Worm (Caenorhabditis elegans) whole organism, L4 larva: Measurements from ENCODE around the gene unc-39.

Source experiments
- F37D6.2 ChIP-seq: sonication (generic microtip); optimal IDR thresholded peaks from 2 replicates; lab custom pipeline; 2016; ENCODE audit warnings: mild to moderate bottlenecking, missing genetic modification characterization, missing compliant biosample characterization
- R02D3.7 ChIP-seq: fragments of 150-350 bp; sonication (generic microtip); optimal IDR thresholded peaks from 3 replicates; lab custom pipeline; 2014; ENCODE audit warnings: missing biosample characterization, missing genetic modification characterization
- T20F7.1 ChIP-seq: fragments of 200-800 bp; sonication (Bioruptor generic); optimal IDR thresholded peaks from 2 replicates; lab custom pipeline; 2018; ENCODE audit warnings: mild to moderate bottlenecking, missing genetic modification characterization, missing compliant biosample characterization
- T26A8.4 ChIP-seq: fragments of 200-800 bp; sonication (Bioruptor generic); IDR thresholded peaks from 2 replicates; pipeline ENCODE4 v1.3.6; 2022; ENCODE audit warnings: missing genetic modification characterization, missing compliant biosample characterization
- Y105C5A.15 ChIP-seq: fragments of 200-800 bp; sonication (Bioruptor generic); IDR thresholded peaks from 2 replicates; pipeline ENCODE4 v1.3.6; 2022; ENCODE audit warnings: missing genetic modification characterization, missing compliant biosample characterization
- Y48G9A.11 ChIP-seq: fragments of 200-800 bp; sonication (Bioruptor generic); IDR thresholded peaks from 2 replicates; pipeline ENCODE4 v1.3.6; 2022; ENCODE audit warnings: missing genetic modification reagents, missing genetic modification characterization, missing compliant biosample characterization
- Y5F2A.4 ChIP-seq: fragments of 200-800 bp; sonication (Bioruptor generic); optimal IDR thresholded peaks from 2 replicates; lab custom pipeline; 2018; ENCODE audit warnings: mild to moderate bottlenecking, missing genetic modification characterization, missing compliant biosample characterization
- Y75B8A.6 ChIP-seq: fragments of 200-800 bp; sonication (Bioruptor generic); IDR thresholded peaks from 2 replicates; pipeline ENCODE4 v1.3.6; 2022; ENCODE audit warnings: missing genetic modification reagents, missing genetic modification characterization, missing compliant biosample characterization
- ZK337.2 ChIP-seq: fragments of 200-800 bp; sonication (Bioruptor generic); IDR thresholded peaks from 2 replicates; pipeline ENCODE4 v1.3.6; 2022; ENCODE audit warnings: missing genetic modification reagents, missing genetic modification characterization, missing compliant biosample characterization
- aha-1 ChIP-seq: fragments of 150-350 bp; peaks from one replicate; lab custom pipeline; 2014; ENCODE audit warnings: missing biosample characterization, missing genetic modification characterization
- aly-2 ChIP-seq: sonication (generic microtip); optimal IDR thresholded peaks from 2 replicates; lab custom pipeline; 2018; ENCODE audit warnings: missing biosample characterization, missing genetic modification characterization
- arid-1 ChIP-seq: fragments of 200-800 bp; sonication (Bioruptor generic); conservative IDR thresholded peaks from 2 replicates; pipeline ENCODE4 v1.3.6; 2022; ENCODE audit warnings: missing genetic modification reagents, missing genetic modification characterization, missing compliant biosample characterization
- attf-4 ChIP-seq: sonication (generic microtip); optimal IDR thresholded peaks from 3 replicates; lab custom pipeline; 2017; ENCODE audit warnings: missing biosample characterization, missing genetic modification characterization
- ceh-20 ChIP-seq: fragments of 200-800 bp; sonication (Bioruptor generic); IDR thresholded peaks from 2 replicates; pipeline ENCODE4 v1.3.6; 2022; ENCODE audit warnings: missing genetic modification reagents, missing genetic modification characterization, missing compliant biosample characterization
- ceh-28 ChIP-seq: fragments of 150-350 bp; optimal IDR thresholded peaks from 2 replicates; lab custom pipeline; 2014; ENCODE audit warnings: missing biosample characterization, missing genetic modification reagents, missing genetic modification characterization
- ceh-32 ChIP-seq: sonication (generic microtip); optimal IDR thresholded peaks from 2 replicates; lab custom pipeline; 2016; ENCODE audit warnings: mild to moderate bottlenecking, missing genetic modification characterization, missing compliant biosample characterization; ENCODE audit not compliant: poor library complexity
- ceh-44 ChIP-seq: fragments of 200-800 bp; sonication (Bioruptor generic); IDR thresholded peaks from 2 replicates; pipeline ENCODE4 v1.3.6; 2022; ENCODE audit warnings: missing genetic modification reagents, missing genetic modification characterization, missing compliant biosample characterization
- cey-2 ChIP-seq: sonication (generic microtip); optimal IDR thresholded peaks from 3 replicates; lab custom pipeline; 2017; ENCODE audit warnings: missing genetic modification characterization, mild to moderate bottlenecking, missing compliant biosample characterization, antibody characterized with exemption, borderline replicate concordance; ENCODE audit not compliant: insufficient read depth
- daf-16 ChIP-seq, 3 experiments: sonication (generic microtip); optimal IDR thresholded peaks; 2 replicates each; lab custom pipeline; 2016 to 2017; ENCODE audit warnings: missing genetic modification characterization in 3 of 3, missing genetic modification reagents in 3 of 3, mild to moderate bottlenecking in 2 of 3, missing compliant biosample characterization in 2 of 3, missing biosample characterization in 1 of 3, moderate library complexity in 1 of 3
- daf-19 ChIP-seq: fragments of 200-800 bp; sonication (Bioruptor generic); conservative IDR thresholded peaks from 2 replicates; pipeline ENCODE4 v1.3.6; 2022; ENCODE audit warnings: missing genetic modification characterization, missing compliant biosample characterization
- daf-8 ChIP-seq: fragments of 200-800 bp; sonication (Bioruptor generic); IDR thresholded peaks from 2 replicates; pipeline ENCODE4 v1.3.6; 2022; ENCODE audit warnings: missing genetic modification characterization, missing compliant biosample characterization
- dmd-6 ChIP-seq: fragments of 200-800 bp; sonication (Bioruptor generic); IDR thresholded peaks from 2 replicates; pipeline ENCODE4 v1.3.6; 2022; ENCODE audit warnings: missing genetic modification reagents, missing genetic modification characterization, missing compliant biosample characterization
- duxl-1 ChIP-seq: sonication (generic microtip); optimal IDR thresholded peaks from 2 replicates; lab custom pipeline; 2016; ENCODE audit warnings: mild to moderate bottlenecking, missing genetic modification characterization, moderate library complexity, missing compliant biosample characterization; ENCODE audit not compliant: poor library complexity
- egl-27 ChIP-seq: sonication (generic microtip); optimal IDR thresholded peaks from 3 replicates; lab custom pipeline; 2017; ENCODE audit warnings: missing biosample characterization, missing genetic modification reagents, missing genetic modification characterization
- fkh-10 ChIP-seq: fragments of 150-350 bp; optimal IDR thresholded peaks from 2 replicates; lab custom pipeline; 2014; ENCODE audit warnings: missing biosample characterization, missing genetic modification reagents, missing genetic modification characterization
- hif-1 ChIP-seq, 2 experiments: sonication (generic microtip); optimal IDR thresholded peaks; 2 replicates each; lab custom pipeline; 2016 to 2017; ENCODE audit warnings: missing compliant biosample characterization in 2 of 2, missing genetic modification characterization in 2 of 2, missing genetic modification reagents in 2 of 2, missing genotype in 2 of 2, mild to moderate bottlenecking in 1 of 2
- hlh-11 ChIP-seq: fragments of 200-800 bp; sonication (Bioruptor generic); optimal IDR thresholded peaks from 2 replicates; lab custom pipeline; 2018; ENCODE audit warnings: mild to moderate bottlenecking, missing genetic modification characterization, missing compliant biosample characterization
- hmg-1.1 ChIP-seq: fragments of 200-800 bp; sonication (Bioruptor generic); IDR thresholded peaks from 2 replicates; pipeline ENCODE4 v1.3.6; 2022; ENCODE audit warnings: missing genetic modification reagents, missing genetic modification characterization, missing compliant biosample characterization
- lin-1 ChIP-seq: fragments of 200-800 bp; sonication (Bioruptor generic); IDR thresholded peaks from 2 replicates; pipeline ENCODE4 v1.3.6; 2022; ENCODE audit warnings: missing genetic modification reagents, missing genetic modification characterization, missing compliant biosample characterization
- lin-38 ChIP-seq: fragments of 200-800 bp; sonication (Bioruptor generic); IDR thresholded peaks from 2 replicates; pipeline ENCODE4 v1.3.6; 2022; ENCODE audit warnings: missing genetic modification reagents, missing genetic modification characterization, missing compliant biosample characterization
- lir-3 ChIP-seq: sonication (generic microtip); optimal IDR thresholded peaks from 2 replicates; lab custom pipeline; 2016; ENCODE audit warnings: mild to moderate bottlenecking, missing genetic modification characterization, missing compliant biosample characterization
- madf-9 ChIP-seq: fragments of 200-800 bp; sonication (Bioruptor generic); conservative IDR thresholded peaks from 2 replicates; pipeline ENCODE4 v1.3.6; 2022; ENCODE audit warnings: missing genetic modification reagents, missing genetic modification characterization, missing compliant biosample characterization
- mdl-1 ChIP-seq, 2 experiments: fragments of 150-350 bp in 1 of 2; sonication (generic microtip) in 1 of 2; optimal IDR thresholded peaks; 2 replicates each; lab custom pipeline; 2014 to 2017; ENCODE audit warnings: missing biosample characterization in 2 of 2, missing genetic modification characterization in 2 of 2
- mdt-29 ChIP-seq: fragments of 200-800 bp; sonication (Bioruptor generic); IDR thresholded peaks from 2 replicates; pipeline ENCODE4 v1.3.6; 2022; ENCODE audit warnings: missing genetic modification reagents, missing genetic modification characterization, missing compliant biosample characterization
- mes-2 ChIP-seq: sonication (generic microtip); optimal IDR thresholded peaks from 2 replicates; lab custom pipeline; 2016; ENCODE audit warnings: missing genotype, mild to moderate bottlenecking, missing genetic modification characterization, missing compliant biosample characterization; ENCODE audit not compliant: poor library complexity, severe bottlenecking
- mxl-3 ChIP-seq: fragments of 200-800 bp; sonication (Bioruptor generic); optimal IDR thresholded peaks from 2 replicates; lab custom pipeline; 2018; ENCODE audit warnings: mild to moderate bottlenecking, missing genetic modification characterization, missing compliant biosample characterization
- nhr-102 ChIP-seq: sonication (generic microtip); optimal IDR thresholded peaks from 2 replicates; lab custom pipeline; 2016; ENCODE audit warnings: mild to moderate bottlenecking, missing genetic modification characterization, moderate library complexity, missing compliant biosample characterization
- nhr-111 ChIP-seq: fragments of 200-800 bp; sonication (Bioruptor generic); optimal IDR thresholded peaks from 2 replicates; lab custom pipeline; 2018; ENCODE audit warnings: mild to moderate bottlenecking, missing genetic modification characterization, missing compliant biosample characterization
- nhr-48 ChIP-seq: sonication (generic microtip); optimal IDR thresholded peaks from 2 replicates; lab custom pipeline; 2016; ENCODE audit warnings: mild to moderate bottlenecking, missing genetic modification characterization, missing compliant biosample characterization
- nhr-77 ChIP-seq: fragments of 150-350 bp; optimal IDR thresholded peaks from 2 replicates; lab custom pipeline; 2014; ENCODE audit warnings: missing biosample characterization, missing genetic modification characterization
- rbr-2 ChIP-seq: sonication (generic microtip); optimal IDR thresholded peaks from 2 replicates; lab custom pipeline; 2016; ENCODE audit warnings: missing genotype, missing genetic modification characterization, missing compliant biosample characterization
- spr-1 ChIP-seq: sonication (generic microtip); optimal IDR thresholded peaks from 2 replicates; lab custom pipeline; 2016; ENCODE audit warnings: mild to moderate bottlenecking, missing genetic modification characterization, missing compliant biosample characterization
- spr-3 ChIP-seq: fragments of 200-800 bp; sonication (Bioruptor generic); optimal IDR thresholded peaks from 2 replicates; lab custom pipeline; 2018; ENCODE audit warnings: mild to moderate bottlenecking, missing genetic modification characterization, missing compliant biosample characterization
- tag-97 ChIP-seq: fragments of 200-800 bp; sonication (Bioruptor generic); IDR thresholded peaks from 2 replicates; pipeline ENCODE4 v1.3.6; 2022; ENCODE audit warnings: missing genetic modification characterization, missing compliant biosample characterization
- tra-1 ChIP-seq: fragments of 200-800 bp; sonication (Bioruptor generic); IDR thresholded peaks from 2 replicates; pipeline ENCODE4 v1.3.6; 2022; ENCODE audit warnings: missing genetic modification reagents, missing genetic modification characterization, missing compliant biosample characterization
- unc-39 ChIP-seq: sonication (generic microtip); optimal IDR thresholded peaks from 2 replicates; lab custom pipeline; 2017; ENCODE audit warnings: missing biosample characterization, missing genetic modification characterization
- unc-62 ChIP-seq, 3 experiments: fragments of 150-350 bp in 1 of 3; sonication (generic microtip); optimal IDR thresholded peaks in 2 of 3; peaks in 1 of 3; 1 replicate in 1 of 3; 2 replicates in 2 of 3; lab custom pipeline; 2014 to 2017; ENCODE audit warnings: missing biosample characterization in 3 of 3, missing genetic modification characterization in 3 of 3, missing genetic modification reagents in 3 of 3, missing genotype in 1 of 3
- zfp-2 ChIP-seq: sonication (generic microtip); optimal IDR thresholded peaks from 2 replicates; lab custom pipeline; 2016; ENCODE audit warnings: mild to moderate bottlenecking, missing genetic modification characterization, missing compliant biosample characterization
- ztf-11 ChIP-seq: fragments of 150-350 bp; optimal IDR thresholded peaks from 2 replicates; lab custom pipeline; 2014; ENCODE audit warnings: missing biosample characterization, missing genetic modification characterization
- ztf-7 ChIP-seq: fragments of 150-350 bp; optimal IDR thresholded peaks from 2 replicates; lab custom pipeline; 2014; ENCODE audit warnings: missing biosample characterization, missing genetic modification characterization

Gene unc-39

DNA sequence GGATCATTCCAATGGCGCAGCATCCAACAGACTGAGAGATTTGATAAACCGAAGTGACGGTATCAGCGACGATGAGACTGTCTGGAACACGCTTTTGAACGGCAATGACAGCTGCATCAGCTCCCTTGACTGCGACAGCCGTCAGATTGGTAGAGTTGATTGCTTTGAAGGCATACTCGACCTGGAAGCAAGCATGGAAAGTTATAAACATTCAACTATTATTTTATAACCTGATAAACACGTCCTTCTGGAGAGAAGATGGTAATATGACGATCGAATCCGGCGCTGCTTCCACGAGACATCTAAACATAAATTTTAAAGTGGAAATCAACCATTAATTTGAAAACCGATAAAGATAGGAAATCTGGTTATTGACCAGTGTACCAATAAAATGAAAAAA, 49.4 kb downstream of the unc-39 start, which contains the start of gene pas-1:
pas-1 (minus strand) TSS at position 302 of the 400 bp plus-strand sequence.
- no peak for TF ChIP-seq zfp-2 (tag; lab: Kevin White, UChicago)
- TF ChIP-seq F37D6.2 (tag; lab: Kevin White, UChicago), result no peak
- TF ChIP-seq duxl-1 (tag; lab: Kevin White, UChicago), result no peak
- TF ChIP-seq tra-1 (GFP tag; lab: Robert Waterston, UW), result no peak
- TF ChIP-seq mxl-3, result no peak
- TF ChIP-seq aly-2 (tag; lab: Kevin White, UChicago), result no peak
- no peak for TF ChIP-seq nhr-111
- no peak for TF ChIP-seq lin-1 (GFP tag; lab: Robert Waterston, UW)
- TF ChIP-seq hmg-1.1, result no peak
- no peak for TF ChIP-seq T20F7.1 (GFP tag; lab: Kevin White, UChicago)
- TF ChIP-seq ztf-7 (tag; lab: Kevin White, UChicago), result no peak
- no peak for TF ChIP-seq hif-1 (tag; optimal IDR thresholded peaks at IDR 0.05; lab: Kevin White, UChicago)
- no peak for TF ChIP-seq tag-97 (GFP tag; lab: Robert Waterston, UW)
- no peak for TF ChIP-seq attf-4 (tag; lab: Kevin White, UChicago)
- TF ChIP-seq nhr-102 (tag; lab: Kevin White, UChicago), result peak; percentile 29
- TF ChIP-seq madf-9, result no peak
- TF ChIP-seq aha-1 (tag; lab: Kevin White, UChicago), result peak; percentile 38
- TF ChIP-seq nhr-48 (tag; lab: Kevin White, UChicago), result no peak
- TF ChIP-seq lin-38 (GFP tag; lab: Robert Waterston, UW), result peak; percentile 60
- no peak for TF ChIP-seq unc-62 (GFP tag; optimal IDR thresholded peaks at IDR 0.05 in 1 of 2; lab: Kevin White, UChicago)
- TF ChIP-seq unc-62 (tag; optimal IDR thresholded peaks at IDR 0.05; lab: Kevin White, UChicago), result no peak
- TF ChIP-seq Y48G9A.11 (GFP tag; lab: Robert Waterston, UW), result peak; percentile 15; the same call in 1 of the 2 replicates
- no peak for TF ChIP-seq ceh-44 (GFP tag; lab: Robert Waterston, UW)
- no peak for TF ChIP-seq egl-27 (tag; lab: Kevin White, UChicago)
- TF ChIP-seq ceh-32 (tag; lab: Kevin White, UChicago), result no peak
- no peak for TF ChIP-seq dmd-6 (GFP tag; lab: Robert Waterston, UW)
- TF ChIP-seq mes-2 (tag; lab: Kevin White, UChicago), result no peak
- no peak for TF ChIP-seq lir-3 (tag; lab: Kevin White, UChicago)
- 0 out of 2 replicates have a peak, but pooled peaks have one; percentile 12 for TF ChIP-seq Y105C5A.15
- TF ChIP-seq mdl-1 (tag; optimal IDR thresholded peaks at IDR 0.05; lab: Kevin White, UChicago), result no peak
- TF ChIP-seq cey-2 (tag; lab: Kevin White, UChicago), result no peak
- no peak for TF ChIP-seq ceh-20
- no peak for TF ChIP-seq mdt-29
- TF ChIP-seq spr-1 (tag; lab: Kevin White, UChicago), result no peak
- no peak for TF ChIP-seq daf-8
- no peak for TF ChIP-seq fkh-10
- no peak for TF ChIP-seq Y5F2A.4 (GFP tag; lab: Kevin White, UChicago)
- no peak for TF ChIP-seq ZK337.2
- no peak for TF ChIP-seq hlh-11 (tag; lab: Kevin White, UChicago)
- TF ChIP-seq spr-3, result no peak
- TF ChIP-seq rbr-2, result no peak
- no peak for TF ChIP-seq ztf-11 (tag; lab: Kevin White, UChicago)
- TF ChIP-seq ceh-28, result no peak
- no peak for TF ChIP-seq daf-19 (GFP tag; lab: Robert Waterston, UW)
- no peak for TF ChIP-seq unc-39 (tag; lab: Kevin White, UChicago)
- TF ChIP-seq arid-1 (GFP tag; lab: Robert Waterston, UW), result 0 out of 2 replicates have a peak, but pooled peaks have one; percentile 6
- TF ChIP-seq Y75B8A.6 (GFP tag; lab: Robert Waterston, UW), result no peak
- 0 out of 2 replicates have a peak, but pooled peaks have one; percentile 48 for TF ChIP-seq T26A8.4
- TF ChIP-seq nhr-77 (tag; lab: Kevin White, UChicago), result no peak
- TF ChIP-seq daf-16 (GFP tag; optimal IDR thresholded peaks at IDR 0.05; lab: Kevin White, UChicago), result no peak
- TF ChIP-seq daf-16 (tag; optimal IDR thresholded peaks at IDR 0.05; lab: Kevin White, UChicago), result no peak
- TF ChIP-seq R02D3.7, result no peak
